Fruit fly (Drosophila melanogaster) whole organism, adult: ENCODE results near the gene Npc2c.

ENCODE experiments used
- CG11617 ChIP-seq: fragments of 200-800 bp; sonication (Bioruptor generic); optimal IDR thresholded peaks from 2 replicates; lab custom pipeline; 2017; ENCODE audit warnings: mild to moderate bottlenecking, missing biosample characterization, missing genetic modification reagents, missing genetic modification characterization
- CG14711 ChIP-seq: fragments of 200-800 bp; sonication (Bioruptor generic); optimal IDR thresholded peaks from 2 replicates; lab custom pipeline; 2018; ENCODE audit warnings: missing biosample characterization, mild to moderate bottlenecking, missing genetic modification characterization, moderate library complexity
- CG33017 ChIP-seq: fragments of 200-800 bp; sonication (Bioruptor generic); optimal IDR thresholded peaks from 2 replicates; lab custom pipeline; 2018; ENCODE audit warnings: missing biosample characterization, mild to moderate bottlenecking, missing genetic modification characterization, moderate library complexity
- CG5204 ChIP-seq: fragments of 200-800 bp; sonication (Bioruptor generic); optimal IDR thresholded peaks from 2 replicates; lab custom pipeline; 2016; ENCODE audit warnings: missing biosample characterization, missing genetic modification characterization
- Clk ChIP-seq: fragments of 200-800 bp; sonication (Bioruptor generic); optimal IDR thresholded peaks from 2 replicates; lab custom pipeline; 2017; ENCODE audit warnings: missing biosample characterization, missing genetic modification characterization
- Crg-1 ChIP-seq: fragments of 200-800 bp; sonication (Bioruptor generic); optimal IDR thresholded peaks from 2 replicates; lab custom pipeline; 2016; ENCODE audit warnings: missing biosample characterization, missing genetic modification characterization
- Hr96 ChIP-seq: fragments of 200-800 bp; sonication (Bioruptor generic); optimal IDR thresholded peaks from 2 replicates; lab custom pipeline; 2016; ENCODE audit warnings: missing biosample characterization, missing genetic modification characterization
- Mnt ChIP-seq: fragments of 200-800 bp; sonication (Bioruptor generic); optimal IDR thresholded peaks from 2 replicates; lab custom pipeline; 2016; ENCODE audit warnings: missing biosample characterization, mild to moderate bottlenecking, missing genetic modification characterization
- kay ChIP-seq: fragments of 200-800 bp; sonication (Bioruptor generic); peaks from one replicate; lab custom pipeline; 2016; ENCODE audit warnings: missing biosample characterization, missing genetic modification characterization, borderline replicate concordance
- tj ChIP-seq: fragments of 200-800 bp; sonication (Bioruptor generic); optimal IDR thresholded peaks from 3 replicates; lab custom pipeline; 2017; ENCODE audit warnings: missing biosample characterization, mild to moderate bottlenecking, missing genetic modification characterization, moderate library complexity

DNA sequence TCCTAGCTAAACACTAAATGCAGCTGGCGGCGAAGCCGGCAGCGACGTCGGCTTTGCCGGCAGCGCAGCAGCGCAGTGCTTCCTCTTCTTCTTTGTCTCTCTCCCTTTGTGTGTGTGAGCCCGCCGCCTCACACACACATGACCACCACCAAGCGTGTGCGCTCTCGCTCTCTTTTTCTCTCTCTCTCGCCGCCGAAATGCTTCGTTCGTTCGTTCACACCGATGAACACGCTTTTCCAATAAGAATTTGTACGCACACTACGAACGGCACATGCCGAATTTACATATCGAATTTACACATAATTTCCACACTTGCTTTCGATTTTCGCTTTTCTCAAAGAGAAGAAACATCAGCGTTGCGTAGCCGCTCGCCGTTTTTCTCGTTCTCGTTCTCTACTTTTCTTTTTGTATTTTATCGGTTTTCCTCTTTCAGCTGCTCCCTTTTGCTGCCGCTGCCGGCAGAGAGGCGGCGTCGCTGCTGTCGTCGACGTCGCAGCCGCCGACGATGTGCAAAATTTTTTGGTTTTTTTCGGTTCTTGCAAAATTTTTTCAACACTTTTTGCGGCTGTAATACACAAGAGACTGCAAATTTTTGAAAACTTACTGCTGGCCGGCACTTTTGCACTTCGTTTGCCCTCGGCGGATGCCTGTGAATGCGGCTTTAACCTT lies 49.3 kb downstream of the Npc2c start:
- no peak for TF ChIP-seq CG14711 (tag; lab: Kevin White, UChicago)
- TF ChIP-seq CG11617 (GFP tag; lab: Kevin White, UChicago) = no peak
- TF ChIP-seq CG33017 = no peak
- TF ChIP-seq kay (GFP tag; lab: Kevin White, UChicago) = no peak
- TF ChIP-seq Hr96 (GFP tag; lab: Kevin White, UChicago) = no peak
- no peak for TF ChIP-seq Mnt (GFP tag; lab: Kevin White, UChicago)
- no peak for TF ChIP-seq CG5204 (GFP tag; lab: Kevin White, UChicago)
- TF ChIP-seq tj (GFP tag; lab: Kevin White, UChicago) = no peak
- TF ChIP-seq Clk (GFP tag; lab: Kevin White, UChicago) = no peak
- TF ChIP-seq Crg-1 (GFP tag; lab: Kevin White, UChicago) = no peak
